Worm (Caenorhabditis elegans) whole organism, young adult: Measurements from ENCODE around the gene W09C2.10.

Experiments
- D2030.7 ChIP-seq: fragments of 200-800 bp; sonication (Bioruptor generic); IDR thresholded peaks from 2 replicates; pipeline ENCODE4 v1.3.6; 2022; ENCODE audit warnings: missing genetic modification reagents, missing genetic modification characterization, missing compliant biosample characterization
- T07F8.4 ChIP-seq: sonication (generic microtip); optimal IDR thresholded peaks from 2 replicates; lab custom pipeline; 2016; ENCODE audit warnings: mild to moderate bottlenecking, missing genetic modification characterization, moderate library complexity, missing compliant biosample characterization
- ama-1 ChIP-seq, 3 experiments: fragments of 150-350 bp in 1 of 3; sonication (generic microtip) in 2 of 3; optimal IDR thresholded peaks; 2 replicates each; lab custom pipeline; 2014 to 2018; ENCODE audit warnings: missing biosample characterization in 2 of 3, missing genetic modification characterization in 2 of 3, missing genetic modification reagents in 2 of 3
- lin-26 ChIP-seq: fragments of 200-800 bp; sonication (Bioruptor generic); IDR thresholded peaks from 2 replicates; pipeline ENCODE4 v1.3.6; 2022; ENCODE audit warnings: missing genetic modification reagents, missing genetic modification characterization, missing compliant biosample characterization
- lin-35 ChIP-seq, 3 experiments: fragments of 150-350 bp in 2 of 3; sonication (generic microtip) in 1 of 3; optimal IDR thresholded peaks; 2 replicates each; lab custom pipeline; 2014 to 2018; ENCODE audit warnings: missing biosample characterization in 3 of 3, missing genetic modification characterization in 3 of 3, missing genetic modification reagents in 3 of 3
- lsy-27 ChIP-seq: sonication (generic microtip); optimal IDR thresholded peaks from 2 replicates; lab custom pipeline; 2017; ENCODE audit warnings: missing genetic modification characterization, mild to moderate bottlenecking, missing compliant biosample characterization, antibody characterized with exemption, missing genotype, borderline replicate concordance; ENCODE audit not compliant: insufficient read depth
- madf-6 ChIP-seq: fragments of 200-800 bp; sonication (Bioruptor generic); IDR thresholded peaks from 2 replicates; pipeline ENCODE4 v1.3.6; 2022; ENCODE audit warnings: missing genetic modification reagents, missing genetic modification characterization, missing compliant biosample characterization
- mxl-1 ChIP-seq: sonication (generic microtip); optimal IDR thresholded peaks from 2 replicates; lab custom pipeline; 2016; ENCODE audit warnings: missing genetic modification characterization, missing compliant biosample characterization
- pha-4 ChIP-seq: fragments of 150-350 bp; sonication (generic microtip); optimal IDR thresholded peaks from 2 replicates; lab custom pipeline; 2014; ENCODE audit warnings: missing biosample characterization, missing genetic modification reagents, missing genetic modification characterization
- sdz-38 ChIP-seq: sonication (generic microtip); optimal IDR thresholded peaks from 2 replicates; lab custom pipeline; 2016; ENCODE audit warnings: missing genotype, missing genetic modification characterization, missing compliant biosample characterization
- snpc-1.1 ChIP-seq: sonication (generic microtip); optimal IDR thresholded peaks from 2 replicates; lab custom pipeline; 2017; ENCODE audit warnings: missing genetic modification characterization, mild to moderate bottlenecking, missing compliant biosample characterization, antibody characterized with exemption, moderate library complexity, missing genotype, missing genetic modification reagents; ENCODE audit not compliant: insufficient read depth
- sptf-2 ChIP-seq: fragments of 200-800 bp; sonication (Bioruptor generic); optimal IDR thresholded peaks from 2 replicates; lab custom pipeline; 2018; ENCODE audit warnings: mild to moderate bottlenecking, missing genetic modification characterization, missing compliant biosample characterization
- unc-62 ChIP-seq: fragments of 150-350 bp; optimal IDR thresholded peaks from 2 replicates; lab custom pipeline; 2014; ENCODE audit warnings: missing biosample characterization, missing genetic modification reagents, missing genetic modification characterization

ce11 chrIV:9672434-9672833, 47.6 kb upstream of the W09C2.10 start:
- TF ChIP-seq lsy-27 (tag; lab: Kevin White, UChicago), result no peak
- no peak for TF ChIP-seq sptf-2
- no peak for TF ChIP-seq pha-4 (tag; lab: Kevin White, UChicago)
- TF ChIP-seq ama-1 (optimal IDR thresholded peaks at IDR 0.05; lab: Kevin White, UChicago), result no peak
- no peak for TF ChIP-seq ama-1 (GFP tag; optimal IDR thresholded peaks at IDR 0.05; lab: Kevin White, UChicago)
- no peak for TF ChIP-seq lin-26
- TF ChIP-seq unc-62 (GFP tag; lab: Kevin White, UChicago), result no peak
- no peak for TF ChIP-seq T07F8.4 (tag; lab: Kevin White, UChicago)
- no peak for TF ChIP-seq D2030.7 (GFP tag; lab: Robert Waterston, UW)
- no peak for TF ChIP-seq madf-6 (GFP tag; lab: Robert Waterston, UW)
- no peak for TF ChIP-seq sdz-38 (tag; lab: Kevin White, UChicago)
- TF ChIP-seq lin-35 (GFP tag; optimal IDR thresholded peaks at IDR 0.05; lab: Kevin White, UChicago), result no peak
- no peak for TF ChIP-seq snpc-1.1
- TF ChIP-seq mxl-1 (tag; lab: Kevin White, UChicago), result no peak
